Fruit fly (Drosophila melanogaster): ENCODE data around the gene Mic26-27.
"Not testable (repeated sequence)": the region's sequence is repeated elsewhere in the genome, so short reads cannot be mapped to it uniquely, and the experiment has no call there.

Gene Mic26-27

dm6 chr3R:16146632-16147453 lies at the start of gene Mic26-27, which contains the start of gene CG5916:
TSS of gene Mic26-27 (minus strand) at chr3R:16146855.
TSS of gene CG5916 (plus strand) at chr3R:16147029.
- TF ChIP-seq noc (tag; optimal IDR thresholded peaks at IDR 0.05): peak; percentile 3

dm6 chr3R:16190782-16191181 lies 44.1 kb upstream of the Mic26-27 start:
- no peak for TF ChIP-seq noc (tag; optimal IDR thresholded peaks at IDR 0.05)

dm6 chr3R:16190183-16190763 lies 43.6 kb upstream of the Mic26-27 start:
- TF ChIP-seq noc (tag; optimal IDR thresholded peaks at IDR 0.05): no peak

- TF ChIP-seq noc (tag; optimal IDR thresholded peaks at IDR 0.05): not testable (repeated sequence)
Observed at dm6 chr3R:16189464-16189863, 42.8 kb upstream of the Mic26-27 start, which contains the start of gene Bin1. TSS of gene Bin1 (minus strand) at chr3R:16189564.

- TF ChIP-seq noc (tag; optimal IDR thresholded peaks at IDR 0.05): no peak
Observed at dm6 chr3R:16187737-16188136, 41.1 kb upstream of the Mic26-27 start.

dm6 chr3R:16186791-16187681 lies 40.4 kb upstream of the Mic26-27 start, which contains the start of gene sra:
TSS of gene sra (plus strand) at chr3R:16186999.
- no peak for TF ChIP-seq noc (tag; optimal IDR thresholded peaks at IDR 0.05)

dm6 chr3R:16182269-16182875 lies 35.7 kb upstream of the Mic26-27 start:
- no peak for TF ChIP-seq noc (tag; optimal IDR thresholded peaks at IDR 0.05)

dm6 chr3R:16180476-16181070 lies 33.9 kb upstream of the Mic26-27 start, which contains the start of gene CG8927:
TSS of gene CG8927 (plus strand) at chr3R:16181020.
- TF ChIP-seq noc (tag; optimal IDR thresholded peaks at IDR 0.05): no peak

dm6 chr3R:16176526-16176925 lies 29.9 kb upstream of the Mic26-27 start:
- no peak for TF ChIP-seq noc (tag; optimal IDR thresholded peaks at IDR 0.05)

- TF ChIP-seq noc (tag; optimal IDR thresholded peaks at IDR 0.05): peak; percentile 30
Observed at dm6 chr3R:16173500-16173899, 26.8 kb upstream of the Mic26-27 start.

- no peak for TF ChIP-seq noc (tag; optimal IDR thresholded peaks at IDR 0.05)
Observed at dm6 chr3R:16171747-16172146, 25.1 kb upstream of the Mic26-27 start, which contains the start of gene CG8925. TSS of gene CG8925 (plus strand) at chr3R:16171991.

dm6 chr3R:16168088-16168487 lies 21.4 kb upstream of the Mic26-27 start:
- TF ChIP-seq noc (tag; optimal IDR thresholded peaks at IDR 0.05): no peak

dm6 chr3R:16157564-16158242 lies 11.0 kb upstream of the Mic26-27 start:
- TF ChIP-seq noc (tag; optimal IDR thresholded peaks at IDR 0.05): peak; percentile 50

- no peak for TF ChIP-seq noc (tag; optimal IDR thresholded peaks at IDR 0.05)
Observed at dm6 chr3R:16156032-16156431, 9.4 kb upstream of the Mic26-27 start.
